Fruit fly (Drosophila melanogaster) whole organism, embryonic: ENCODE measurements around the gene VhaM9.7-c.

Source experiments
- C15 ChIP-seq: fragments of 200-800 bp; sonication (Bioruptor generic); IDR thresholded peaks from 3 replicates; pipeline ENCODE4 v1.3.6; 2022; ENCODE audit warnings: missing biosample characterization, missing genetic modification characterization
- CG10209 ChIP-seq: fragments of 200-800 bp; sonication (Bioruptor generic); optimal IDR thresholded peaks from 3 replicates; lab custom pipeline; 2017; ENCODE audit warnings: missing biosample characterization, mild to moderate bottlenecking, missing genetic modification characterization, missing genetic modification reagents
- CG10462 ChIP-seq: fragments of 200-800 bp; sonication (Bioruptor generic); optimal IDR thresholded peaks from 2 replicates; lab custom pipeline; 2016; ENCODE audit warnings: missing biosample characterization, missing genetic modification characterization
- CG11085 ChIP-seq: fragments of 200-800 bp; sonication (Bioruptor generic); IDR thresholded peaks from 2 replicates; pipeline ENCODE4 v1.3.6; 2022; ENCODE audit warnings: missing biosample characterization, missing genetic modification characterization
- CG11696 ChIP-seq: fragments of 200-800 bp; sonication (Bioruptor generic); IDR thresholded peaks from 2 replicates; pipeline ENCODE4 v1.3.6; 2022; ENCODE audit warnings: missing biosample characterization, missing genetic modification characterization
- CG12071 ChIP-seq: fragments of 200-800 bp; sonication (Bioruptor generic); optimal IDR thresholded peaks from 3 replicates; lab custom pipeline; 2018; ENCODE audit warnings: missing biosample characterization, mild to moderate bottlenecking, missing genetic modification characterization
- CG17359 ChIP-seq: fragments of 200-800 bp; sonication (Bioruptor generic); optimal IDR thresholded peaks from 3 replicates; lab custom pipeline; 2018; ENCODE audit warnings: missing biosample characterization, mild to moderate bottlenecking, missing genetic modification characterization, moderate library complexity
- CG17802 ChIP-seq: fragments of 200-800 bp; sonication (Bioruptor generic); optimal IDR thresholded peaks from 2 replicates; lab custom pipeline; 2018; ENCODE audit warnings: missing biosample characterization, mild to moderate bottlenecking, missing genetic modification characterization, moderate library complexity
- CG18599 ChIP-seq: fragments of 200-800 bp; sonication (Bioruptor generic); optimal IDR thresholded peaks from 3 replicates; lab custom pipeline; 2017; ENCODE audit warnings: missing biosample characterization, missing genetic modification characterization, mild to moderate bottlenecking, moderate library complexity, missing genetic modification reagents
- CG32532 ChIP-seq: fragments of 200-800 bp; sonication (Bioruptor generic); IDR thresholded peaks from 2 replicates; pipeline ENCODE4 v1.3.6; 2022; ENCODE audit warnings: missing biosample characterization, missing genetic modification characterization
- CG3847 ChIP-seq: fragments of 200-800 bp; sonication (Bioruptor generic); IDR thresholded peaks from 2 replicates; pipeline ENCODE4 v1.3.6; 2022; ENCODE audit warnings: missing biosample characterization, missing genetic modification characterization
- CG4328 ChIP-seq: fragments of 200-800 bp; sonication (Bioruptor generic); optimal IDR thresholded peaks from 3 replicates; lab custom pipeline; 2017; ENCODE audit warnings: missing biosample characterization, missing genetic modification reagents, missing genetic modification characterization
- CG4360 ChIP-seq: fragments of 200-800 bp; sonication (Bioruptor generic); IDR thresholded peaks from 2 replicates; pipeline ENCODE4 v1.3.6; 2022; ENCODE audit warnings: missing biosample characterization, missing genetic modification characterization
- CG4424 ChIP-seq: fragments of 200-800 bp; sonication (Bioruptor generic); optimal IDR thresholded peaks from 3 replicates; lab custom pipeline; 2016; ENCODE audit warnings: missing biosample characterization, missing genetic modification characterization
- CG7271 ChIP-seq: fragments of 200-800 bp; sonication (Bioruptor generic); optimal IDR thresholded peaks from 2 replicates; lab custom pipeline; 2018; ENCODE audit warnings: missing biosample characterization, mild to moderate bottlenecking, missing genetic modification characterization, moderate library complexity
- CG7963 ChIP-seq: fragments of 200-800 bp; sonication (Bioruptor generic); IDR thresholded peaks from 3 replicates; pipeline ENCODE4 v1.3.6; 2022; ENCODE audit warnings: missing biosample characterization, missing genetic modification characterization; ENCODE audit not compliant: partially characterized antibody
- Deaf1 ChIP-seq: fragments of 200-800 bp; optimal IDR thresholded peaks from 3 replicates; lab custom pipeline; 2019; ENCODE audit warnings: missing biosample characterization, mild to moderate bottlenecking, missing genetic modification characterization, moderate library complexity
- Fer1 ChIP-seq: fragments of 200-800 bp; sonication (Bioruptor generic); optimal IDR thresholded peaks from 2 replicates; lab custom pipeline; 2017; ENCODE audit warnings: missing biosample characterization, mild to moderate bottlenecking, missing genetic modification characterization
- H15 ChIP-seq: fragments of 200-800 bp; sonication (Bioruptor generic); IDR thresholded peaks from 3 replicates; pipeline ENCODE4 v1.3.6; 2022; ENCODE audit warnings: missing biosample characterization, missing genetic modification characterization
- HLH4C ChIP-seq: fragments of 200-800 bp; sonication (Bioruptor generic); IDR thresholded peaks from 3 replicates; pipeline ENCODE4 v1.3.6; 2022; ENCODE audit warnings: missing biosample characterization, missing genetic modification characterization; ENCODE audit not compliant: partially characterized antibody
- HLHmδ ChIP-seq: fragments of 200-800 bp; sonication (Bioruptor generic); optimal IDR thresholded peaks from 2 replicates; lab custom pipeline; 2018; ENCODE audit warnings: missing biosample characterization, mild to moderate bottlenecking, missing genetic modification characterization, moderate library complexity
- NC2β ChIP-seq: fragments of 200-800 bp; sonication (Bioruptor generic); optimal IDR thresholded peaks from 2 replicates; lab custom pipeline; 2016; ENCODE audit warnings: missing biosample characterization, missing genetic modification characterization
- Pdp1 ChIP-seq, 2 experiments: fragments of 200-800 bp; sonication (Bioruptor generic); optimal IDR thresholded peaks; 3 replicates each; lab custom pipeline; 2016; ENCODE audit warnings: missing biosample characterization in 2 of 2, missing genetic modification characterization in 2 of 2, mild to moderate bottlenecking in 1 of 2, moderate library complexity in 1 of 2
- Sox102F ChIP-seq: fragments of 200-800 bp; sonication (Bioruptor generic); optimal IDR thresholded peaks from 2 replicates; lab custom pipeline; 2018; ENCODE audit warnings: missing biosample characterization, mild to moderate bottlenecking, missing genetic modification characterization, moderate library complexity
- Spps ChIP-seq: fragments of 200-800 bp; sonication (Bioruptor generic); optimal IDR thresholded peaks from 2 replicates; lab custom pipeline; 2018; ENCODE audit warnings: missing biosample characterization, mild to moderate bottlenecking, missing genetic modification characterization
- Vsx1 ChIP-seq: fragments of 200-800 bp; sonication (Bioruptor generic); optimal IDR thresholded peaks from 2 replicates; lab custom pipeline; 2017; ENCODE audit warnings: missing biosample characterization, mild to moderate bottlenecking, missing genetic modification characterization, missing genetic modification reagents
- YL-1 ChIP-seq: fragments of 200-800 bp; sonication (Bioruptor generic); optimal IDR thresholded peaks from 3 replicates; lab custom pipeline; 2017; ENCODE audit warnings: missing biosample characterization, mild to moderate bottlenecking, missing genetic modification characterization
- ara ChIP-seq: fragments of 200-800 bp; sonication (Bioruptor generic); IDR thresholded peaks from 2 replicates; pipeline ENCODE4 v1.3.6; 2022; ENCODE audit warnings: missing biosample characterization, missing genetic modification characterization
- bab2 ChIP-seq: fragments of 200-800 bp; sonication (Bioruptor generic); optimal IDR thresholded peaks from 2 replicates; lab custom pipeline; 2016; ENCODE audit warnings: missing biosample characterization, missing genetic modification characterization
- cato ChIP-seq: fragments of 200-800 bp; sonication (Bioruptor generic); optimal IDR thresholded peaks from 2 replicates; lab custom pipeline; 2016; ENCODE audit warnings: missing biosample characterization, missing genetic modification characterization, borderline replicate concordance
- chif ChIP-seq, 2 experiments: fragments of 200-800 bp; sonication (Bioruptor generic); optimal IDR thresholded peaks; 3 replicates each; lab custom pipeline; 2016; ENCODE audit warnings: missing biosample characterization in 2 of 2, missing genetic modification characterization in 2 of 2
- chinmo ChIP-seq: fragments of 200-800 bp; sonication (Bioruptor generic); IDR thresholded peaks from 4 replicates; pipeline ENCODE4 v1.3.6; 2022; ENCODE audit warnings: missing biosample characterization, missing genetic modification characterization; ENCODE audit not compliant: partially characterized antibody
- chn ChIP-seq: fragments of 200-800 bp; sonication (Bioruptor generic); optimal IDR thresholded peaks from 2 replicates; lab custom pipeline; 2016; ENCODE audit warnings: missing biosample characterization, missing genetic modification characterization
- danr ChIP-seq: fragments of 200-800 bp; sonication (Bioruptor generic); IDR thresholded peaks from 2 replicates; pipeline ENCODE4 v1.3.6; 2022; ENCODE audit warnings: missing biosample characterization, missing genetic modification characterization
- dm ChIP-seq: fragments of 200-800 bp; sonication (Bioruptor generic); optimal IDR thresholded peaks from 3 replicates; lab custom pipeline; 2016; ENCODE audit warnings: missing biosample characterization, missing genetic modification characterization
- dpn ChIP-seq, 2 experiments: fragments of 200-800 bp; sonication (Bioruptor generic); optimal IDR thresholded peaks; 3 replicates each; lab custom pipeline; 2016; ENCODE audit warnings: missing biosample characterization in 2 of 2, missing genetic modification characterization in 2 of 2
- ems ChIP-seq: fragments of 200-800 bp; sonication (Bioruptor generic); optimal IDR thresholded peaks from 3 replicates; lab custom pipeline; 2016; ENCODE audit warnings: missing biosample characterization, missing genetic modification characterization
- ewg ChIP-seq: fragments of 200-800 bp; sonication (Bioruptor generic); optimal IDR thresholded peaks from 3 replicates; lab custom pipeline; 2017; ENCODE audit warnings: mild to moderate bottlenecking, missing biosample characterization, missing genetic modification reagents, missing genetic modification characterization
- fd102C ChIP-seq: fragments of 200-800 bp; sonication (Bioruptor generic); optimal IDR thresholded peaks from 2 replicates; lab custom pipeline; 2018; ENCODE audit warnings: missing biosample characterization, mild to moderate bottlenecking, missing genetic modification characterization, moderate library complexity
- h ChIP-seq: fragments of >200 bp; optimal IDR thresholded peaks from 2 replicates; lab custom pipeline; 2017
- her ChIP-seq: fragments of 200-800 bp; sonication (Bioruptor generic); optimal IDR thresholded peaks from 2 replicates; lab custom pipeline; 2016; ENCODE audit warnings: missing biosample characterization, missing genetic modification characterization
- lab ChIP-seq: fragments of 200-800 bp; sonication (Bioruptor generic); optimal IDR thresholded peaks from 3 replicates; lab custom pipeline; 2017; ENCODE audit warnings: missing biosample characterization, missing genetic modification characterization, mild to moderate bottlenecking, moderate library complexity, missing genetic modification reagents
- nau ChIP-seq: fragments of 200-800 bp; sonication (Bioruptor generic); optimal IDR thresholded peaks from 3 replicates; lab custom pipeline; 2017; ENCODE audit warnings: missing biosample characterization, mild to moderate bottlenecking, missing genetic modification characterization, missing genetic modification reagents
- nerfin-2 ChIP-seq: fragments of 200-800 bp; sonication (Bioruptor generic); IDR thresholded peaks from 2 replicates; pipeline ENCODE4 v1.3.6; 2022; ENCODE audit warnings: missing biosample characterization, missing genetic modification characterization; ENCODE audit not compliant: partially characterized antibody
- oc ChIP-seq: fragments of 200-800 bp; sonication (Bioruptor generic); optimal IDR thresholded peaks from 2 replicates; lab custom pipeline; 2018; ENCODE audit warnings: missing biosample characterization, mild to moderate bottlenecking, missing genetic modification characterization, moderate library complexity
- repo ChIP-seq: fragments of 200-800 bp; sonication (Bioruptor generic); optimal IDR thresholded peaks from 2 replicates; lab custom pipeline; 2016; ENCODE audit warnings: missing biosample characterization, missing genetic modification characterization
- sens ChIP-seq: fragments of 200-800 bp; sonication (Bioruptor generic); peaks from one replicate; lab custom pipeline; 2016; ENCODE audit warnings: missing biosample characterization, missing genetic modification characterization
- tup ChIP-seq: fragments of 200-800 bp; sonication (Bioruptor generic); optimal IDR thresholded peaks from 2 replicates; lab custom pipeline; 2016; ENCODE audit warnings: missing biosample characterization, mild to moderate bottlenecking, missing genetic modification characterization, moderate library complexity

Gene VhaM9.7-c

DNA sequence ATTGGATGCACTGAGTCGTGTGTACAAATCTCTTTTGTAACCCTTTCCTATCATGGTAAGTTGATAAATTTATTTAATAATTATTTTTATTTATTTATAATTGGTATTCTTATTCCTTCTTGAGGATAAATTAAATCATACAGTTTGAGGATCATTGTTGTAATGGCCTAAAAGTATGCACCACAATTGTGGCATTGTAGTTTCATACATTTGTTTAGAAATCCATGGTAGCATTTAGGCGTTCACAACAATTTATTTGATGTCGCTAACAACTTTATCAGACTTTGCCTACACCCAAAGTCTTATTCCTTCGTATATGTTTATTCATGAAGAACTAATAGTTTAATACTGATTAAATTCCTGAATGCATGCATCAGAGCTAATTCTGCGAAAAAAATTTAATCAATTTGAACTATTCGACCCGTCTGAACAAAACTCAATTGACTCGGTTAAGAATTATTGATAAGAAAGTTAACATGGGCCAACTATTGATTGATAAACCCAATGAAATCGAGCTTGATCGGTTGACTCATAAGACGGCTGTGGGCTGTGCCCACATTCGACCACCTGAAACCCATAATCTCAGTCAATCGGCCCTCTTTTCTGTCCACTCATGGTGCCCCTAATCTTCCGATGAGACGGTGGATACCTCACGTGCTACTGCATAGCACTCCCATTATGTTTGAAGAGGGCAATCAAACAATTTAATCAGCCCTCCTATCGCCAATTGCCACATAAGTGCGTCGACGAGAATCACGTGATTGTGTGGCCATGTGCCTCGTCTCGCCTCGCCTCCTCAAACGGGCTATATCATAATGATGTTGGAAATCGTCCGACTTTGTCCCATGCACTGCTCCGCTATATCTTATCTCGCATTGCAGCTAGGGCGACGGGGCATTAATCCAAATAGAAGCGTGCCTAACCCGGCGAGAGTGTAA is 32.9 kb upstream of the VhaM9.7-c start (continued):
- no peak for TF ChIP-seq CG7271
- TF ChIP-seq CG10462 = no peak
- no peak for TF ChIP-seq nerfin-2 (GFP tag; lab: Robert Waterston, UW)
- no peak for TF ChIP-seq C15 (GFP tag; lab: Robert Waterston, UW)
- no peak for TF ChIP-seq CG17802 (tag; lab: Kevin White, UChicago)
- no peak for TF ChIP-seq ems (GFP tag; lab: Kevin White, UChicago)
- no peak for TF ChIP-seq HLH4C
- no peak for TF ChIP-seq cato
- TF ChIP-seq CG32532 (GFP tag; lab: Robert Waterston, UW) = peak; percentile 44
- TF ChIP-seq CG10209 (GFP tag; lab: Kevin White, UChicago) = no peak
- TF ChIP-seq chif (GFP tag; optimal IDR thresholded peaks at IDR 0.05; lab: Kevin White, UChicago) = no peak
- no peak for TF ChIP-seq sens
- TF ChIP-seq danr = no peak
- no peak for TF ChIP-seq her (GFP tag; lab: Kevin White, UChicago)
- TF ChIP-seq oc (tag; lab: Kevin White, UChicago) = peak; percentile 13
- TF ChIP-seq Vsx1 (GFP tag; lab: Kevin White, UChicago) = peak; percentile 72
- peak; percentile 33 for TF ChIP-seq CG12071 (GFP tag; lab: Kevin White, UChicago)
- no peak for TF ChIP-seq YL-1 (GFP tag; lab: Kevin White, UChicago)
- no peak for TF ChIP-seq H15 (GFP tag; lab: Robert Waterston, UW)
- no peak for TF ChIP-seq h (lab: Kevin White, UChicago)
- peak in 1 of 2 experiments; percentile 35 for TF ChIP-seq Pdp1 (GFP tag; optimal IDR thresholded peaks at IDR 0.05; lab: Kevin White, UChicago)
- peak; percentile 7 for TF ChIP-seq Deaf1 (tag; lab: Kevin White, UChicago)
- 0 out of 4 replicates have a peak, but pooled peaks have one; percentile 67 for TF ChIP-seq chinmo (GFP tag; lab: Robert Waterston, UW)
- no peak for TF ChIP-seq CG11696 (GFP tag; lab: Robert Waterston, UW)
- TF ChIP-seq bab2 (GFP tag; lab: Kevin White, UChicago) = no peak
- no peak for TF ChIP-seq CG4360 (GFP tag; lab: Robert Waterston, UW)
- TF ChIP-seq CG4328 (GFP tag; lab: Kevin White, UChicago) = no peak
- TF ChIP-seq repo (GFP tag; lab: Kevin White, UChicago) = no peak
- TF ChIP-seq nau (GFP tag; lab: Kevin White, UChicago) = no peak
- TF ChIP-seq Spps (tag; lab: Kevin White, UChicago) = no peak
- 0 out of 2 replicates have a peak, but pooled peaks have one; percentile 24 for TF ChIP-seq ara (GFP tag; lab: Robert Waterston, UW)
- no peak for TF ChIP-seq Fer1
- TF ChIP-seq CG11085 = no peak
- peak; percentile 15 for TF ChIP-seq dm
- no peak for TF ChIP-seq tup
- TF ChIP-seq HLHmδ (GFP tag; lab: Kevin White, UChicago) = peak; percentile 18
- no peak for TF ChIP-seq NC2β (GFP tag; lab: Kevin White, UChicago)
- TF ChIP-seq CG18599 = peak; percentile 24
- no peak for TF ChIP-seq CG17359 (tag; lab: Kevin White, UChicago)
- no peak for TF ChIP-seq fd102C (GFP tag; lab: Kevin White, UChicago)
- TF ChIP-seq ewg (GFP tag; lab: Kevin White, UChicago) = no peak
- no peak for TF ChIP-seq dpn (GFP tag; optimal IDR thresholded peaks at IDR 0.05; lab: Kevin White, UChicago)
- no peak for TF ChIP-seq Sox102F (GFP tag; lab: Kevin White, UChicago)
- TF ChIP-seq lab = peak; percentile 32
- no peak for TF ChIP-seq chn (GFP tag; lab: Kevin White, UChicago)
- no peak for TF ChIP-seq CG3847
- no peak for TF ChIP-seq CG7963 (GFP tag; lab: Robert Waterston, UW)
- no peak for TF ChIP-seq CG4424 (GFP tag; lab: Kevin White, UChicago)
